Worm (Caenorhabditis elegans) whole organism, mixed stage, embryonic: Measurements from ENCODE around the gene ilys-4.

ENCODE experiments used
- M03D4.4 ChIP-seq: sonication (generic microtip); optimal IDR thresholded peaks from 2 replicates; lab custom pipeline; 2017; ENCODE audit warnings: mild to moderate bottlenecking, missing genetic modification characterization, missing compliant biosample characterization
- bed-3 ChIP-seq: fragments of 200-800 bp; sonication (Bioruptor generic); optimal IDR thresholded peaks from 3 replicates; lab custom pipeline; 2018; ENCODE audit warnings: mild to moderate bottlenecking, missing genetic modification characterization, moderate library complexity, missing compliant biosample characterization
- blmp-1 ChIP-seq: fragments of 150-350 bp; optimal IDR thresholded peaks from 2 replicates; lab custom pipeline; 2014; ENCODE audit warnings: missing biosample characterization, missing genetic modification characterization
- ceh-39 ChIP-seq: fragments of 150-350 bp; optimal IDR thresholded peaks from 2 replicates; lab custom pipeline; 2014; ENCODE audit warnings: missing biosample characterization, missing genetic modification characterization
- ceh-43 ChIP-seq: fragments of 200-800 bp; sonication (Bioruptor generic); optimal IDR thresholded peaks from 2 replicates; lab custom pipeline; 2018; ENCODE audit warnings: mild to moderate bottlenecking, missing genetic modification characterization, moderate library complexity, missing compliant biosample characterization
- ces-1 ChIP-seq: fragments of 150-350 bp; optimal IDR thresholded peaks from 2 replicates; lab custom pipeline; 2014; ENCODE audit warnings: missing biosample characterization, missing genetic modification reagents, missing genetic modification characterization
- cnd-1 ChIP-seq: fragments of 200-800 bp; sonication (Bioruptor generic); optimal IDR thresholded peaks from 2 replicates; lab custom pipeline; 2018; ENCODE audit warnings: mild to moderate bottlenecking, missing genetic modification characterization, missing compliant biosample characterization
- drap-1 ChIP-seq: fragments of 200-800 bp; sonication (Bioruptor generic); optimal IDR thresholded peaks from 3 replicates; lab custom pipeline; 2018; ENCODE audit warnings: mild to moderate bottlenecking, missing genetic modification characterization, missing compliant biosample characterization
- elt-1 ChIP-seq: sonication (generic microtip); optimal IDR thresholded peaks from 2 replicates; lab custom pipeline; 2017; ENCODE audit warnings: missing genetic modification characterization, mild to moderate bottlenecking, missing compliant biosample characterization, antibody characterized with exemption, moderate library complexity, borderline replicate concordance; ENCODE audit not compliant: insufficient read depth
- elt-3 ChIP-seq: fragments of 150-350 bp; optimal IDR thresholded peaks from 2 replicates; lab custom pipeline; 2014; ENCODE audit warnings: missing biosample characterization, missing genetic modification characterization
- flh-1 ChIP-seq: fragments of 200-800 bp; sonication (Bioruptor generic); optimal IDR thresholded peaks from 2 replicates; lab custom pipeline; 2018; ENCODE audit warnings: mild to moderate bottlenecking, missing genetic modification characterization, moderate library complexity, missing compliant biosample characterization
- ham-2 ChIP-seq: fragments of 200-800 bp; sonication (Bioruptor generic); optimal IDR thresholded peaks from 2 replicates; lab custom pipeline; 2018; ENCODE audit warnings: mild to moderate bottlenecking, missing genetic modification characterization, missing compliant biosample characterization
- hlh-1 ChIP-seq: fragments of 150-350 bp; optimal IDR thresholded peaks from 2 replicates; lab custom pipeline; 2014; ENCODE audit warnings: missing biosample characterization, missing genetic modification reagents, missing genetic modification characterization
- lin-13 ChIP-seq: fragments of 150-350 bp; optimal IDR thresholded peaks from 2 replicates; lab custom pipeline; 2014; ENCODE audit warnings: missing biosample characterization, missing genetic modification characterization
- lin-32 ChIP-seq: fragments of 200-800 bp; sonication (Bioruptor generic); optimal IDR thresholded peaks from 2 replicates; lab custom pipeline; 2018; ENCODE audit warnings: mild to moderate bottlenecking, missing genetic modification characterization, missing compliant biosample characterization
- lsy-2 ChIP-seq: fragments of 150-350 bp; optimal IDR thresholded peaks from 2 replicates; lab custom pipeline; 2014; ENCODE audit warnings: missing biosample characterization, missing genetic modification characterization
- mab-5 ChIP-seq: fragments of 150-350 bp; optimal IDR thresholded peaks from 2 replicates; lab custom pipeline; 2014; ENCODE audit warnings: missing biosample characterization, missing genetic modification characterization
- mep-1 ChIP-seq: fragments of 150-350 bp; optimal IDR thresholded peaks from 2 replicates; lab custom pipeline; 2017; ENCODE audit warnings: missing biosample characterization, missing genetic modification reagents, missing genetic modification characterization, inconsistent platforms
- mls-2 ChIP-seq: sonication (generic microtip); optimal IDR thresholded peaks from 2 replicates; lab custom pipeline; 2016; ENCODE audit warnings: mild to moderate bottlenecking, missing genetic modification characterization, moderate library complexity, missing compliant biosample characterization
- nhr-12 ChIP-seq: fragments of 150-350 bp; optimal IDR thresholded peaks from 2 replicates; lab custom pipeline; 2014; ENCODE audit warnings: missing biosample characterization, missing genetic modification characterization
- nhr-2 ChIP-seq: fragments of 150-350 bp; optimal IDR thresholded peaks from 2 replicates; lab custom pipeline; 2014; ENCODE audit warnings: missing biosample characterization, missing genetic modification characterization
- nhr-237 ChIP-seq: fragments of 150-350 bp; optimal IDR thresholded peaks from 2 replicates; lab custom pipeline; 2014; ENCODE audit warnings: missing biosample characterization, missing genetic modification characterization
- nhr-28 ChIP-seq: fragments of 150-350 bp; optimal IDR thresholded peaks from 2 replicates; lab custom pipeline; 2014; ENCODE audit warnings: missing biosample characterization, missing genetic modification characterization
- pha-4 ChIP-seq: fragments of 150-350 bp; optimal IDR thresholded peaks from 2 replicates; lab custom pipeline; 2018; ENCODE audit warnings: missing biosample characterization, missing genetic modification reagents, missing genetic modification characterization
- sem-2 ChIP-seq: fragments of 200-800 bp; sonication (Bioruptor generic); optimal IDR thresholded peaks from 2 replicates; lab custom pipeline; 2018; ENCODE audit warnings: mild to moderate bottlenecking, missing genetic modification characterization, missing compliant biosample characterization
- snpc-4 ChIP-seq: fragments of 150-350 bp; optimal IDR thresholded peaks from 2 replicates; lab custom pipeline; 2014; ENCODE audit warnings: missing biosample characterization, missing genetic modification characterization
- sptf-1 ChIP-seq: sonication (generic microtip); optimal IDR thresholded peaks from 2 replicates; lab custom pipeline; 2017; ENCODE audit warnings: mild to moderate bottlenecking, missing genetic modification characterization, moderate library complexity, missing compliant biosample characterization
- tbx-8 ChIP-seq: fragments of 200-800 bp; sonication (Bioruptor generic); optimal IDR thresholded peaks from 2 replicates; lab custom pipeline; 2018; ENCODE audit warnings: mild to moderate bottlenecking, missing genetic modification characterization, moderate library complexity, missing compliant biosample characterization
- unc-120 ChIP-seq: sonication (generic microtip); optimal IDR thresholded peaks from 2 replicates; lab custom pipeline; 2017; ENCODE audit warnings: missing genetic modification characterization, missing compliant biosample characterization; ENCODE audit not compliant: poor library complexity, severe bottlenecking
- unc-39 ChIP-seq: fragments of 150-350 bp; optimal IDR thresholded peaks from 2 replicates; lab custom pipeline; 2014; ENCODE audit warnings: missing biosample characterization, missing genetic modification characterization
- unc-62 ChIP-seq: fragments of 150-350 bp; optimal IDR thresholded peaks from 2 replicates; lab custom pipeline; 2014; ENCODE audit warnings: missing biosample characterization, missing genetic modification reagents, missing genetic modification characterization
- zip-8 ChIP-seq: fragments of 150-350 bp; optimal IDR thresholded peaks from 2 replicates; lab custom pipeline; 2014; ENCODE audit warnings: missing biosample characterization, missing genetic modification characterization
- ztf-11 ChIP-seq: fragments of 150-350 bp; optimal IDR thresholded peaks from 2 replicates; lab custom pipeline; 2014; ENCODE audit warnings: missing biosample characterization, missing genetic modification characterization

Gene ilys-4

ce11 chrIV:7881166-7881565 is 16.2 kb downstream of the ilys-4 start:
- TF ChIP-seq elt-3 (tag; lab: Kevin White, UChicago) (no peak), unc-62 (GFP tag; lab: Kevin White, UChicago) (no peak), cnd-1 (no peak), blmp-1 (tag; lab: Kevin White, UChicago) (no peak), snpc-4 (tag; lab: Kevin White, UChicago) (no peak), drap-1 (no peak), ceh-39 (tag; lab: Kevin White, UChicago) (no peak), mls-2 (no peak), ces-1 (GFP tag; lab: Kevin White, UChicago) (no peak), elt-1 (tag; lab: Kevin White, UChicago) (no peak), sem-2 (no peak), nhr-2 (tag; lab: Kevin White, UChicago) (no peak), tbx-8 (GFP tag; lab: Kevin White, UChicago) (no peak), sptf-1 (tag; lab: Kevin White, UChicago) (no peak), mab-5 (tag; lab: Kevin White, UChicago) (no peak), flh-1 (GFP tag; lab: Kevin White, UChicago) (no peak), unc-39 (tag; lab: Kevin White, UChicago) (no peak)
- TF ChIP-seq, all 35 proteins: peak for 0

ce11 chrIV:7879017-7879416 is 18.3 kb downstream of the ilys-4 start, which contains the start of gene srt-73:
Gene srt-73, plus strand, starts transcription at chrIV:7879317.
- no peak for TF ChIP-seq unc-39 (tag; lab: Kevin White, UChicago)
- no peak for TF ChIP-seq unc-120 (tag; lab: Kevin White, UChicago)
- no peak for TF ChIP-seq ztf-11 (tag; lab: Kevin White, UChicago)
- TF ChIP-seq elt-1 (tag; lab: Kevin White, UChicago): no peak
- TF ChIP-seq flh-1 (GFP tag; lab: Kevin White, UChicago): no peak

ce11 chrIV:7877781-7878180 is 19.6 kb downstream of the ilys-4 start, which contains the start of gene kin-26:
Gene kin-26, minus strand, starts transcription at chrIV:7877881.
- TF ChIP-seq zip-8 (tag; lab: Kevin White, UChicago) (no peak), tbx-8 (GFP tag; lab: Kevin White, UChicago) (no peak), nhr-12 (no peak), elt-3 (tag; lab: Kevin White, UChicago) (no peak), hlh-1 (tag; lab: Kevin White, UChicago) (no peak), drap-1 (no peak), ztf-11 (tag; lab: Kevin White, UChicago) (no peak), unc-39 (tag; lab: Kevin White, UChicago) (no peak), ceh-39 (tag; lab: Kevin White, UChicago) (no peak), mls-2 (no peak), lsy-2 (tag; lab: Kevin White, UChicago) (no peak), ham-2 (GFP tag; lab: Kevin White, UChicago) (no peak), nhr-28 (tag; lab: Kevin White, UChicago) (no peak), unc-62 (GFP tag; lab: Kevin White, UChicago) (no peak), ceh-43 (no peak)

- TF ChIP-seq unc-62 (GFP tag; lab: Kevin White, UChicago) (no peak), zip-8 (tag; lab: Kevin White, UChicago) (no peak), elt-3 (tag; lab: Kevin White, UChicago) (no peak), sem-2 (no peak), mep-1 (tag; lab: Kevin White, UChicago) (no peak), ztf-11 (tag; lab: Kevin White, UChicago) (no peak)
- TF ChIP-seq, all 35 proteins: peak for 0
These were observed 20.1 kb downstream of the ilys-4 start for ce11 chrIV:7877255-7877654.

- no peak for TF ChIP-seq drap-1
- TF ChIP-seq sptf-1 (tag; lab: Kevin White, UChicago): no peak
- no peak for TF ChIP-seq unc-62 (GFP tag; lab: Kevin White, UChicago)
- TF ChIP-seq ceh-43: no peak
- TF ChIP-seq pha-4: no peak
- no peak for TF ChIP-seq nhr-2 (tag; lab: Kevin White, UChicago)
- TF ChIP-seq zip-8 (tag; lab: Kevin White, UChicago): no peak
- no peak for TF ChIP-seq hlh-1 (tag; lab: Kevin White, UChicago)
- TF ChIP-seq cnd-1: no peak
- no peak for TF ChIP-seq bed-3 (GFP tag; lab: Kevin White, UChicago)
- TF ChIP-seq nhr-28 (tag; lab: Kevin White, UChicago): no peak
- no peak for TF ChIP-seq lin-32 (GFP tag; lab: Kevin White, UChicago)
- TF ChIP-seq lin-13 (tag; lab: Kevin White, UChicago): no peak
- no peak for TF ChIP-seq sem-2
- no peak for TF ChIP-seq ham-2 (GFP tag; lab: Kevin White, UChicago)
- TF ChIP-seq nhr-237: no peak
- TF ChIP-seq M03D4.4 (tag; lab: Kevin White, UChicago): no peak
- no peak for TF ChIP-seq unc-120 (tag; lab: Kevin White, UChicago)
- no peak for TF ChIP-seq nhr-12
These were observed 26.9 kb downstream of the ilys-4 start, which contains the start of gene T06C10.3 for ce11 chrIV:7870451-7870850. Gene T06C10.3, plus strand, starts transcription at chrIV:7870751.
